Worm (Caenorhabditis elegans): ENCODE data around the gene F15H10.5.
A peak's percentile ranks its signal among the peaks of the same experiment; 100 is the strongest.

F15H10.5 gene

DNA sequence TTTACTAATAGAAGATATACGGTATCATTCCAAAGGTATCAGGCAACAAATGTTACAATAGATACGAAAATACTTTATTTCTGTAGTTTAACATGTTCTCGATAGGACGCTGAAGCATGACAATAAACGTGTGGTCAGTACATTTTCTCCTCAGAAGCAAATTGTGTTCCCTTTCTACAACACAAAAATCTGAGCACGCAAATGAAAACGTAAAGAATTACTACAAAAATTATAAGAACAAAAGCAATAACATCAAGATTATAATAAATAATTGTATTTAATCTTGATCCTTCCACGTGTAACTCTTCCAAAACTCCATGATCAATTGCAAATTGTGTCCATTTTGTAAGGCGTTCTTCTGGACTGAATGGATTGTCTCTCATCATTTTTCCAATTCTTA, 39.1 kb downstream of the F15H10.5 start:
- TF ChIP-seq lin-39 (tag; optimal IDR thresholded peaks at IDR 0.05) (no peak), skn-1 (tag; optimal IDR thresholded peaks at IDR 0.05) (no peak), nhr-76 (tag; optimal IDR thresholded peaks at IDR 0.05) (no peak), nhr-28 (tag; optimal IDR thresholded peaks at IDR 0.05) (no peak), tbx-2 (tag; optimal IDR thresholded peaks at IDR 0.05) (no peak), fkh-2 (tag; optimal IDR thresholded peaks at IDR 0.05) (no peak), ceh-9 (tag; optimal IDR thresholded peaks at IDR 0.05) (no peak), nhr-77 (tag; optimal IDR thresholded peaks at IDR 0.05) (no peak), elt-1 (tag; optimal IDR thresholded peaks at IDR 0.05) (no peak), nhr-23 (tag; optimal IDR thresholded peaks at IDR 0.05) (no peak)

DNA sequence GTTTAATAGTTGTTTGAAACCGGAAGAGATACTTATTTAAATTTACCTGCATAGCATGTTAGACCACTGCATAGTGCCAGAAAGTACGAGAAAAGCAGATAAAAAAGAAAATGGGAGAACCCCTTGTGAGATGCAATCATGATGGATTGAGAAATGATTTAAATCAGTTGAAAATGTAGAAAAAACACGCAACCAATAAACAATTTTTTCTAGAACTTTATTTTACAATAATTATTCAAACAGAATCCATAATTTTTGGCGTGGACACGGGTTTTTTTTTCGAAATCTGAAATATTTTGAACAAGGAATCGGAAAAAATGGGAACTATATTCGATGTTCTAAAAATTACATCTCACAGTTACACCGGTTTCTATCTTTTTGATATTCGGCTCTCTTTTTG, 39.6 kb downstream of the F15H10.5 start, which contains the start of gene AC3.12:
TSS of gene AC3.12 (minus strand) at position 101 of the 400 bp plus-strand sequence.
- TF ChIP-seq fkh-10 (GFP tag; optimal IDR thresholded peaks at IDR 0.05) (no peak), lin-39 (tag; optimal IDR thresholded peaks at IDR 0.05) (no peak), ceh-28 (tag; optimal IDR thresholded peaks at IDR 0.05) (no peak)

DNA sequence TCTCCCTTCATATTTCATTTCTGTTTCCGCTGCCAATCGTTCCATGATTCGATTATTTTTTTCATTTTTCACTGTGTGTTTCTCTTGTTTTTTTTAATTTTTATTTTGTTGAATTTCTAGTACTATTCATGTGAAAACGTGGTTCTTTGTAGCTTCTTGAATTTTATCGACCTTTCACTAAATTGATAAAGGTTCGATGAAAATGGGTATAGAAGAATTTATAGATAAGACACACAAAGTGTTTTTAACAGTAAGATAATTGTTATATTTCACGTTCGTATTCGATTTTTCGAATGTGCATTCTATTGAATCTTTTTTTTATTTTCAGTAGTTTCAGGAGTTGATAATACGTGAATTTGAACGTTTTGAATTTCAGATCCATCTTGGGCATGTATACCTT, 46.9 kb downstream of the F15H10.5 start, which contains the start of gene ugt-49:
TSS of gene ugt-49 (plus strand) at position 371 of the 400 bp plus-strand sequence.
- TF ChIP-seq elt-2 (tag; optimal IDR thresholded peaks at IDR 0.05) = peak; percentile 63
- TF ChIP-seq pha-4 (tag; optimal IDR thresholded peaks at IDR 0.05) = peak; percentile 23
- TF ChIP-seq pqm-1 (tag; optimal IDR thresholded peaks at IDR 0.05) = peak; percentile 40
- no peak for TF ChIP-seq nhr-76 (tag; optimal IDR thresholded peaks at IDR 0.05)
- no peak for TF ChIP-seq elt-3 (tag; optimal IDR thresholded peaks at IDR 0.05)

DNA sequence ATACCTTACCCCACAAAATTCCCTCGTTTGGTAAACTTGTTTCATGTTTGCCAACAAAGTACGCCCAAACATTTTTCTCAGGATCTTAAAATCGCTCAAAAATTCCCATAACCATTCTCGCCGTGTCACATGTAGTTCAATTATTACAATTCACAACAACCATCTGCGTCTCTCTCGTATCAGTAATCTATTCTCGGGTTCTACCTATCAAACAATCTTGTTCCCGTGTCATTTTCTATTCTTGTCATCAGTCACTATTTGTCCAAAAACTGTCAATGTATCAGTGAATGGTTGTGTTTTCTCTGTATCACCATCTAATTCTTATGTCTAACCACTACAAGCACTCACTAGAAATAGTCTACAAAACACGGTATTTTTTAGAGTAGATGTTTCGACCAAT, 47.7 kb downstream of the F15H10.5 start:
- TF ChIP-seq jun-1 (tag; optimal IDR thresholded peaks at IDR 0.05) (peak; percentile 45), hmg-11 (tag; optimal IDR thresholded peaks at IDR 0.05) (no peak), elt-2 (tag; optimal IDR thresholded peaks at IDR 0.05) (peak; percentile 84), pqm-1 (tag; optimal IDR thresholded peaks at IDR 0.05) (peak; percentile 40)

DNA sequence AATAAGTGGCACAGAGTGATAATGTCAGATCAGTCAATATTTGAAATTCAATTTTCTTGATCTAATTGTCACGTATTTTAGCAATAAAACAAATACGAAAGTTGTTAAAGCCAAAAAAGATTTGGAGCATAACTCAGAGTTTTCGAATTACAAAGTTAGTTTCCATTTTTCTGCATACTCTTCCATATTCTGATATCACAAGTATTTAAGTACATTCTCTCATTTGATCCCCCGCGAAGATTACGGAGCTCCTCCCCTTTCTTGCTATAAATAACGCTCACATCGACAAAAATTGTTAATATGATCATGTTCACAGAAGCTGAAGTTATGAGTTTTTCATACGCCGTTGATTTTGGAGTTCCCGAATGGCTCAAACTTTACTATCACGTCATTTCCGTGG, 50.6 kb downstream of the F15H10.5 start, which contains the start of gene sri-20:
TSS of gene sri-20 (plus strand) at position 301 of the 400 bp plus-strand sequence.
- no peak for TF ChIP-seq pha-4 (tag; optimal IDR thresholded peaks at IDR 0.05)
- TF ChIP-seq ceh-28 (tag; optimal IDR thresholded peaks at IDR 0.05) = no peak
- no peak for TF ChIP-seq mml-1 (tag; optimal IDR thresholded peaks at IDR 0.05)
- no peak for TF ChIP-seq fos-1 (tag; optimal IDR thresholded peaks at IDR 0.05)
- TF ChIP-seq egl-5 (tag; optimal IDR thresholded peaks at IDR 0.05) = no peak
- TF ChIP-seq ceh-82 (tag; optimal IDR thresholded peaks at IDR 0.05) = no peak
- TF ChIP-seq egl-27 (tag; optimal IDR thresholded peaks at IDR 0.05) = no peak
- no peak for TF ChIP-seq nhr-11 (tag; optimal IDR thresholded peaks at IDR 0.05)
- TF ChIP-seq nfya-1 (tag; optimal IDR thresholded peaks at IDR 0.05; ENCODE audit: insufficient read depth) = no peak
- TF ChIP-seq ztf-11 (tag; optimal IDR thresholded peaks at IDR 0.05) = no peak
- no peak for TF ChIP-seq nhr-67 (tag; optimal IDR thresholded peaks at IDR 0.05)
- no peak for TF ChIP-seq jun-1 (tag; optimal IDR thresholded peaks at IDR 0.05)
- no peak for TF ChIP-seq unc-62 (GFP tag; optimal IDR thresholded peaks at IDR 0.05)
- TF ChIP-seq tbx-2 (tag; optimal IDR thresholded peaks at IDR 0.05) = no peak
- no peak for TF ChIP-seq sea-2 (GFP tag; optimal IDR thresholded peaks at IDR 0.05)

All from whole organism, L3 larva.